Worm (Caenorhabditis elegans): ENCODE measurements around the gene W03C9.2.

The W03C9.2 gene

ce11 chrII:11948459-11948858 is 13.7 kb upstream of the W03C9.2 start, which contains the start of gene W03C9.8:
W03C9.8 (plus strand) TSS chrII:11948759.
- TF ChIP-seq him-1 (tag; optimal IDR thresholded peaks at IDR 0.05): no peak
- TF ChIP-seq dao-5 (tag; optimal IDR thresholded peaks at IDR 0.05): no peak
- no peak for TF ChIP-seq W03F9.2 (tag; optimal IDR thresholded peaks at IDR 0.05)

ce11 chrII:11952963-11953362 is 9.2 kb upstream of the W03C9.2 start:
- TF ChIP-seq W03F9.2 (tag; optimal IDR thresholded peaks at IDR 0.05) (no peak), dao-5 (tag; optimal IDR thresholded peaks at IDR 0.05) (no peak), him-1 (tag; optimal IDR thresholded peaks at IDR 0.05) (no peak)

ce11 chrII:11954208-11954607 is 8.0 kb upstream of the W03C9.2 start, which contains the start of gene W03C9.6:
W03C9.6 (plus strand) TSS chrII:11954508.
- no peak for TF ChIP-seq him-1 (tag; optimal IDR thresholded peaks at IDR 0.05)
- no peak for TF ChIP-seq dao-5 (tag; optimal IDR thresholded peaks at IDR 0.05)
- no peak for TF ChIP-seq W03F9.2 (tag; optimal IDR thresholded peaks at IDR 0.05)

- no peak for TF ChIP-seq him-1 (tag; optimal IDR thresholded peaks at IDR 0.05)
Measured at ce11 chrII:11954811-11955210, 7.4 kb upstream of the W03C9.2 start.

ce11 chrII:11958793-11959574 is 3.2 kb upstream of the W03C9.2 start:
- TF ChIP-seq him-1 (tag; optimal IDR thresholded peaks at IDR 0.05) (no peak), W03F9.2 (tag; optimal IDR thresholded peaks at IDR 0.05) (no peak), dao-5 (tag; optimal IDR thresholded peaks at IDR 0.05) (no peak)

- TF ChIP-seq dao-5 (tag; optimal IDR thresholded peaks at IDR 0.05): peak; percentile 96
- TF ChIP-seq W03F9.2 (tag; optimal IDR thresholded peaks at IDR 0.05): peak; percentile 31
- peak; percentile 82 for TF ChIP-seq him-1 (tag; optimal IDR thresholded peaks at IDR 0.05)
Measured at ce11 chrII:11960596-11961217, 1.5 kb upstream of the W03C9.2 start.

ce11 chrII:11963132-11963630 is 1.0 kb downstream of the W03C9.2 start:
- TF ChIP-seq dao-5 (tag; optimal IDR thresholded peaks at IDR 0.05): no peak
- no peak for TF ChIP-seq him-1 (tag; optimal IDR thresholded peaks at IDR 0.05)
- no peak for TF ChIP-seq W03F9.2 (tag; optimal IDR thresholded peaks at IDR 0.05)

ce11 chrII:11964847-11965246 is 2.7 kb downstream of the W03C9.2 start:
- TF ChIP-seq W03F9.2 (tag; optimal IDR thresholded peaks at IDR 0.05) (no peak), dao-5 (tag; optimal IDR thresholded peaks at IDR 0.05) (no peak), him-1 (tag; optimal IDR thresholded peaks at IDR 0.05) (no peak)

- no peak for TF ChIP-seq him-1 (tag; optimal IDR thresholded peaks at IDR 0.05)
- TF ChIP-seq W03F9.2 (tag; optimal IDR thresholded peaks at IDR 0.05): no peak
- TF ChIP-seq dao-5 (tag; optimal IDR thresholded peaks at IDR 0.05): no peak
Measured at ce11 chrII:11966602-11967001, 4.4 kb downstream of the W03C9.2 start, which contains the start of gene rab-7. rab-7 (minus strand) TSS chrII:11966931.

ce11 chrII:11967507-11968127 is 5.4 kb downstream of the W03C9.2 start, which contains the start of gene W03C9.5:
W03C9.5 (minus strand) TSS chrII:11967544.
- peak; percentile 92 for TF ChIP-seq W03F9.2 (tag; optimal IDR thresholded peaks at IDR 0.05)
- no peak for TF ChIP-seq dao-5 (tag; optimal IDR thresholded peaks at IDR 0.05)
- peak; percentile 73 for TF ChIP-seq him-1 (tag; optimal IDR thresholded peaks at IDR 0.05)

ce11 chrII:11968275-11968674 is 6.1 kb downstream of the W03C9.2 start, which contains the start of gene mex-1:
mex-1 (plus strand) TSS chrII:11968637.
- TF ChIP-seq W03F9.2 (tag; optimal IDR thresholded peaks at IDR 0.05) (peak; percentile 57), dao-5 (tag; optimal IDR thresholded peaks at IDR 0.05) (no peak)

- no peak for TF ChIP-seq him-1 (tag; optimal IDR thresholded peaks at IDR 0.05)
- no peak for TF ChIP-seq dao-5 (tag; optimal IDR thresholded peaks at IDR 0.05)
- TF ChIP-seq W03F9.2 (tag; optimal IDR thresholded peaks at IDR 0.05): no peak
Measured at ce11 chrII:11969033-11969432, 6.9 kb downstream of the W03C9.2 start.

- TF ChIP-seq dao-5 (tag; optimal IDR thresholded peaks at IDR 0.05): no peak
- TF ChIP-seq him-1 (tag; optimal IDR thresholded peaks at IDR 0.05): no peak
- TF ChIP-seq W03F9.2 (tag; optimal IDR thresholded peaks at IDR 0.05): no peak
Measured at ce11 chrII:11971009-11971636, 9.0 kb downstream of the W03C9.2 start.

All from whole organism, L4/young adult.